Worm (Caenorhabditis elegans) whole organism, L2 larva: ENCODE results near the gene pah-1.

Experiments
- R02D3.7 ChIP-seq: fragments of 150-350 bp; optimal IDR thresholded peaks from 2 replicates; lab custom pipeline; 2014; ENCODE audit warnings: missing biosample characterization, missing genetic modification characterization
- ZK546.5 ChIP-seq: sonication (generic microtip); optimal IDR thresholded peaks from 2 replicates; lab custom pipeline; 2017; ENCODE audit warnings: missing biosample characterization, missing genetic modification characterization
- ceh-16 ChIP-seq: fragments of 150-350 bp; optimal IDR thresholded peaks from 2 replicates; lab custom pipeline; 2014; ENCODE audit warnings: missing biosample characterization, missing genetic modification characterization
- egl-27 ChIP-seq: sonication (generic microtip); optimal IDR thresholded peaks from 3 replicates; lab custom pipeline; 2017; ENCODE audit warnings: missing biosample characterization, missing genetic modification reagents, missing genetic modification characterization
- fos-1 ChIP-seq: fragments of 150-350 bp; optimal IDR thresholded peaks from 2 replicates; lab custom pipeline; 2014; ENCODE audit warnings: missing biosample characterization, missing genetic modification characterization
- lin-13 ChIP-seq: fragments of 150-350 bp; optimal IDR thresholded peaks from 2 replicates; lab custom pipeline; 2014; ENCODE audit warnings: missing biosample characterization, missing genetic modification reagents, missing genetic modification characterization
- lin-39 ChIP-seq: fragments of 150-350 bp; optimal IDR thresholded peaks from 2 replicates; lab custom pipeline; 2014; ENCODE audit warnings: missing biosample characterization, missing genetic modification reagents, missing genetic modification characterization
- lsy-2 ChIP-seq, 2 experiments: fragments of 150-350 bp in 1 of 2; sonication (generic microtip) in 1 of 2; optimal IDR thresholded peaks; 2 replicates each; lab custom pipeline; 2014 to 2017; ENCODE audit warnings: missing biosample characterization in 2 of 2, missing genetic modification characterization in 2 of 2
- mbf-1 ChIP-seq: sonication (generic microtip); optimal IDR thresholded peaks from 2 replicates; lab custom pipeline; 2017; ENCODE audit warnings: missing biosample characterization, missing genetic modification characterization
- mdl-1 ChIP-seq, 2 experiments: fragments of 150-350 bp in 1 of 2; sonication (generic microtip) in 1 of 2; optimal IDR thresholded peaks; 2 replicates each; lab custom pipeline; 2017; ENCODE audit warnings: missing biosample characterization in 2 of 2, missing genetic modification characterization in 2 of 2
- nhr-237 ChIP-seq: fragments of 150-350 bp; optimal IDR thresholded peaks from 2 replicates; lab custom pipeline; 2014; ENCODE audit warnings: missing biosample characterization, missing genetic modification characterization
- nhr-77 ChIP-seq: fragments of 150-350 bp; optimal IDR thresholded peaks from 2 replicates; lab custom pipeline; 2014; ENCODE audit warnings: missing biosample characterization, missing genetic modification characterization
- sem-4 ChIP-seq: fragments of 150-350 bp; optimal IDR thresholded peaks from 2 replicates; lab custom pipeline; 2014; ENCODE audit warnings: missing biosample characterization, missing genetic modification reagents, missing genetic modification characterization
- zag-1 ChIP-seq: fragments of 150-350 bp; optimal IDR thresholded peaks from 2 replicates; lab custom pipeline; 2014; ENCODE audit warnings: missing biosample characterization, missing genetic modification characterization

DNA sequence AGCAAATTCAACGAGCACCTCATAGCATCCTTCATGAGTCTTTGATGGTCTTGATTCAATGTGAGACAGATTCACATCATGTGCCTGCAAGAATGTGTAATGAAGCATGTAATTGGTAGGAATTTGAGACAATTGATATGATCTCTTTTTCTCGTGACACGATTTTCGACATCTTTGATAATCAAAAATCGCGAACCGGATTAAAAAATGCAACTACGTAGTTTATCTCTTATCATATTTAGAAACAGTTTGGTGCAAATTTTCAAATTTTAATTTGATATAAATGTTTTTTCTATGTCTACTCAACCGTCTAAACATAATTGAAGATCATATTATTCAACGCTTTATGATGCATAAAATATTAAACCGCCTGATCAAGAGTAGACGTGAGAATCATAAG, 2.5 kb downstream of the pah-1 start:
- TF ChIP-seq sem-4 (tag; lab: Kevin White, UChicago) (no peak), nhr-77 (no peak), fos-1 (tag; lab: Kevin White, UChicago) (no peak), mdl-1 (tag; optimal IDR thresholded peaks at IDR 0.05; lab: Kevin White, UChicago) (no peak), ZK546.5 (tag; lab: Kevin White, UChicago) (no peak), egl-27 (tag; lab: Kevin White, UChicago) (no peak), mbf-1 (tag; lab: Kevin White, UChicago) (no peak), R02D3.7 (tag; lab: Kevin White, UChicago) (no peak), lin-13 (no peak), lsy-2 (tag; optimal IDR thresholded peaks at IDR 0.05; lab: Kevin White, UChicago) (no peak), ceh-16 (tag; lab: Kevin White, UChicago) (no peak), nhr-237 (tag; lab: Kevin White, UChicago) (no peak), zag-1 (no peak), lin-39 (no peak)
